Fruit fly (Drosophila melanogaster) whole organism: Measurements from ENCODE around the gene CG7168.

Experiments
- CG8478 ChIP-seq: fragments of >200 bp; optimal IDR thresholded peaks from 2 replicates; lab custom pipeline; 2018; ENCODE audit warnings: inconsistent platforms
- Dll ChIP-seq: fragments of >200 bp; optimal IDR thresholded peaks from 2 replicates; lab custom pipeline; 2017
- EcR ChIP-seq, 2 experiments: fragments of >200 bp; optimal IDR thresholded peaks; 2 replicates each; lab custom pipeline; 2017; ENCODE audit warnings: missing biosample characterization in 2 of 2, missing genetic modification characterization in 2 of 2, missing genetic modification reagents in 2 of 2
- pan ChIP-seq: fragments of >200 bp; optimal IDR thresholded peaks from 2 replicates; lab custom pipeline; 2017
- psq ChIP-seq: fragments of >200 bp; optimal IDR thresholded peaks from 2 replicates; lab custom pipeline; 2017
- usp ChIP-seq: fragments of >200 bp; optimal IDR thresholded peaks from 2 replicates; lab custom pipeline; 2017; ENCODE audit warnings: missing biosample characterization, missing genetic modification characterization, mixed read lengths

CG7168 gene

dm6 chr3R:18226043-18226808, at the start of gene CG7168, which contains the start of gene Mdh2:
Gene CG7168, minus strand, starts transcription at chr3R:18226082.
Gene Mdh2, plus strand, starts transcription at chr3R:18226396.
- no peak for TF ChIP-seq Dll
- no peak for TF ChIP-seq EcR (GFP tag; optimal IDR thresholded peaks at IDR 0.05; lab: Kevin White, UChicago)
- TF ChIP-seq CG8478, result no peak
- TF ChIP-seq psq (lab: Kevin White, UChicago), result no peak
- TF ChIP-seq usp, result no peak
- no peak for TF ChIP-seq pan (lab: Kevin White, UChicago)

- TF ChIP-seq Dll, result no peak
- no peak for TF ChIP-seq psq (lab: Kevin White, UChicago)
Observed at dm6 chr3R:18275113-18275782, 49.4 kb upstream of the CG7168 start.

dm6 chr3R:18274328-18275098, 48.6 kb upstream of the CG7168 start, which contains the start of the genes Vps39 and eIF1A:
Gene Vps39, minus strand, starts transcription at chr3R:18274446.
Gene eIF1A, plus strand, starts transcription at chr3R:18274665.
- no peak for TF ChIP-seq Dll
- TF ChIP-seq usp, result no peak
- TF ChIP-seq pan (lab: Kevin White, UChicago), result no peak
- TF ChIP-seq CG8478, result no peak
- no peak for TF ChIP-seq EcR (GFP tag; optimal IDR thresholded peaks at IDR 0.05; lab: Kevin White, UChicago)
- TF ChIP-seq psq (lab: Kevin White, UChicago), result no peak

- no peak for TF ChIP-seq pan (lab: Kevin White, UChicago)
- TF ChIP-seq Dll, result no peak
- TF ChIP-seq usp, result no peak
- no peak for TF ChIP-seq EcR (GFP tag; optimal IDR thresholded peaks at IDR 0.05; lab: Kevin White, UChicago)
- no peak for TF ChIP-seq CG8478
- no peak for TF ChIP-seq psq (lab: Kevin White, UChicago)
Observed at dm6 chr3R:18269744-18270348, 44.0 kb upstream of the CG7168 start.

- TF ChIP-seq psq (lab: Kevin White, UChicago), result no peak
- TF ChIP-seq pan (lab: Kevin White, UChicago), result no peak
- no peak for TF ChIP-seq usp
- no peak for TF ChIP-seq Dll
- TF ChIP-seq CG8478, result no peak
Observed at dm6 chr3R:18267489-18267888, 41.6 kb upstream of the CG7168 start, which contains the start of gene CG18599. Gene CG18599, plus strand, starts transcription at chr3R:18267789.

- TF ChIP-seq psq (lab: Kevin White, UChicago) (no peak), Dll (no peak), usp (no peak), EcR (GFP tag; optimal IDR thresholded peaks at IDR 0.05; lab: Kevin White, UChicago) (no peak), CG8478 (no peak), pan (lab: Kevin White, UChicago) (no peak)
Observed at dm6 chr3R:18266665-18267064, 40.8 kb upstream of the CG7168 start.

dm6 chr3R:18265275-18265674, 39.4 kb upstream of the CG7168 start:
- no peak for TF ChIP-seq Dll
- no peak for TF ChIP-seq psq (lab: Kevin White, UChicago)
- TF ChIP-seq EcR (GFP tag; optimal IDR thresholded peaks at IDR 0.05; lab: Kevin White, UChicago), result no peak

- TF ChIP-seq EcR (GFP tag; optimal IDR thresholded peaks at IDR 0.05; lab: Kevin White, UChicago) (no peak), usp (no peak), pan (lab: Kevin White, UChicago) (no peak), Dll (no peak), psq (lab: Kevin White, UChicago) (no peak), CG8478 (no peak)
Observed at dm6 chr3R:18261602-18262001, 35.7 kb upstream of the CG7168 start.

dm6 chr3R:18260016-18260415, 34.1 kb upstream of the CG7168 start:
- TF ChIP-seq CG8478, result no peak
- no peak for TF ChIP-seq Dll
- no peak for TF ChIP-seq usp
- TF ChIP-seq EcR (GFP tag; optimal IDR thresholded peaks at IDR 0.05; lab: Kevin White, UChicago), result no peak
- no peak for TF ChIP-seq pan (lab: Kevin White, UChicago)
- no peak for TF ChIP-seq psq (lab: Kevin White, UChicago)

dm6 chr3R:18255281-18255680, 29.4 kb upstream of the CG7168 start, which contains the start of the genes Ada2a, Polr2D, Tgs1 and moi:
Gene Ada2a, minus strand, starts transcription at chr3R:18255487.
Gene Polr2D, minus strand, starts transcription at chr3R:18255487.
Gene Tgs1, plus strand, starts transcription at chr3R:18255530.
Gene moi, plus strand, starts transcription at chr3R:18255530.
- no peak for TF ChIP-seq Dll

dm6 chr3R:18252578-18252977, 26.7 kb upstream of the CG7168 start, which contains the start of gene CG12320:
Gene CG12320, minus strand, starts transcription at chr3R:18252734.
- TF ChIP-seq psq (lab: Kevin White, UChicago) (no peak), EcR (GFP tag; optimal IDR thresholded peaks at IDR 0.05; lab: Kevin White, UChicago) (no peak), Dll (no peak), usp (no peak), pan (lab: Kevin White, UChicago) (no peak), CG8478 (no peak)

dm6 chr3R:18251876-18252275, 26.0 kb upstream of the CG7168 start:
- TF ChIP-seq usp, result no peak
- no peak for TF ChIP-seq pan (lab: Kevin White, UChicago)
